Worm (Caenorhabditis elegans): ENCODE data around the gene ttr-11.

ttr-11 gene

ce11 chrV:20639294-20639693 lies 36.2 kb downstream of the ttr-11 start, which contains the start of gene srxa-14:
Gene srxa-14 (plus strand): TSS chrV:20639594.
- TF ChIP-seq vab-15 (tag; optimal IDR thresholded peaks at IDR 0.05) = no peak
- TF ChIP-seq C16A3.4 (tag; optimal IDR thresholded peaks at IDR 0.05) = no peak
- TF ChIP-seq C04F5.9 (tag; optimal IDR thresholded peaks at IDR 0.05) = no peak
- no peak for TF ChIP-seq efl-3 (GFP tag; optimal IDR thresholded peaks at IDR 0.05)
- TF ChIP-seq alr-1 (tag; optimal IDR thresholded peaks at IDR 0.05; ENCODE audit: borderline replicate concordance) = no peak
- no peak for TF ChIP-seq rnt-1 (tag; optimal IDR thresholded peaks at IDR 0.05)
- TF ChIP-seq nhr-12 (tag; optimal IDR thresholded peaks at IDR 0.05) = no peak
- no peak for TF ChIP-seq nhr-28 (tag; optimal IDR thresholded peaks at IDR 0.05)
- no peak for TF ChIP-seq skn-1 (tag; optimal IDR thresholded peaks at IDR 0.05)
- no peak for TF ChIP-seq fkh-4 (tag; optimal IDR thresholded peaks at IDR 0.05; ENCODE audit: borderline replicate concordance)
- no peak for TF ChIP-seq nhr-85 (tag)
- no peak for TF ChIP-seq F16B12.6 (tag; optimal IDR thresholded peaks at IDR 0.05)
- no peak for TF ChIP-seq irx-1 (tag; optimal IDR thresholded peaks at IDR 0.05)
- TF ChIP-seq nhr-71 (tag; optimal IDR thresholded peaks at IDR 0.05) = no peak

DNA sequence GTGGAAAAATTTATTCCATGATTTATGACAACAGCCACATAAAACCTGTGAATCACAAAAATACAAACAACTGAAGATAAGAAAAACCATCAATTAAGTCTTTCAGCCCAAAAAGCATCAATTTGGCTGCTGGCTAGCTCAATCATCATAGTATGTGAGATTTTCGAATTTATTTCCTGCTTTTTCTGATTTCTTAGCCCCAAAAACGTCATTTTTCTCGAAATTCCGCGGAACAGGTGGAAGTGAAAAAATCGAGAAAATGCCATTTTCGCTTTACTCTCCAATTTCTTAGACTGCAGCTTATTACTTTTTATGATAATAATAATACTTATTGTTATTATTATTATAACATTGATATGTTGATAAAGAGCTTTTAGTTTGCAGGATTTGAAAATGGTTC lies 38.8 kb downstream of the ttr-11 start, which contains the start of gene srxa-15:
Gene srxa-15 (plus strand): TSS at position 301 of the 400 bp plus-strand sequence.
- peak; percentile 7 for TF ChIP-seq fkh-8 (tag; optimal IDR thresholded peaks at IDR 0.05)
- no peak for TF ChIP-seq nhr-85 (tag)
- no peak for TF ChIP-seq sox-4 (tag; optimal IDR thresholded peaks at IDR 0.05)
- no peak for TF ChIP-seq mdl-1 (tag; optimal IDR thresholded peaks at IDR 0.05)
- peak; percentile 60 for TF ChIP-seq hlh-4 (tag; optimal IDR thresholded peaks at IDR 0.05)
- no peak for TF ChIP-seq pax-3 (tag; optimal IDR thresholded peaks at IDR 0.05)
- no peak for TF ChIP-seq ceh-90 (tag; optimal IDR thresholded peaks at IDR 0.05)

- TF ChIP-seq C16A3.4 (tag; optimal IDR thresholded peaks at IDR 0.05) (no peak), mab-9 (GFP tag; IDR thresholded peaks at IDR 0.05) (0 out of 2 replicates have a peak, but pooled peaks have one; percentile 10)
Measured at ce11 chrV:20645479-20645878, 42.4 kb downstream of the ttr-11 start.

DNA sequence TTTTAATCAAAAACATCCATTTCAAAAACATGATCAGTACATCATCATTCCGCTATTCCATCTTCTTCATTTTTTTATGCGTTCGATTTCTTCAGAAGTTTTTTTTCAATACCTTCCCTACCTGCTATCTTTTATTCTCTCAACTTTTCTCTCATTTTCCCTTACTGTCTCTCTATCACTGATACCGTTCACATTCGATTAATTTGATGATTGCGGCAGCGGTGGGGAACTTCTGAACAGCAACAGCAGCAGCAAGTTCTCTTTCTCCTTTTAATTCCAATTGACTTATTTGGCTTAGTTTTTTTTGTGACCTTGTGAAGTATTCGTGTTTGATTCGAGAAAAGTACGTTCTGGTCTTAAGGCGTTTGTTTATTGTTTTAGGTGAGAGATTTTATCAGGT lies 45.8 kb downstream of the ttr-11 start:
- peak; percentile 23 for TF ChIP-seq blmp-1 (tag; optimal IDR thresholded peaks at IDR 0.05)
- no peak for TF ChIP-seq fkh-10 (GFP tag; optimal IDR thresholded peaks at IDR 0.05)
- no peak for TF ChIP-seq sup-37 (GFP tag; optimal IDR thresholded peaks at IDR 0.05)
- peak in 1 of 6 experiments; percentile 30 for TF ChIP-seq elt-3 (tag; optimal IDR thresholded peaks at IDR 0.05)
- peak; percentile 31 for TF ChIP-seq lin-14 (GFP tag; optimal IDR thresholded peaks at IDR 0.05)

DNA sequence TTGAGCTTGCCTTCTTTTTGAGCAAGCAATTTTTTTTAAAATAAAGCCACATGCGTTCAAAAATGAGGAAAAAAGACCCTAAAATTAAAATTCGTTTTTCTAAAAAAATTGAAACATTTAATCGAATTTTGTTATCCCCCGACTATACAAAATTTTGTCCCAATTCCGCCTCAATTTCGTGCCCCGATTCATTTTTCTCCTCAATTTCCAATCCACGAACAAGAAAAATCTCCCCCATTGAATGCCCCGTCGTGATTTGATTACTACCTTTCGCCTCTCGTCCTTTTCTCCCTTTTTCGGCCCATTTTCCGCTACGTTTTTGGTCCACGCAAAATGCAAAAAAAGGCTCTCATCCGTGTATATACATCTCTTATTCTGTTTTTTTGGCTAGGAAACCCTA lies 48.8 kb downstream of the ttr-11 start:
- TF ChIP-seq fkh-10 (GFP tag; optimal IDR thresholded peaks at IDR 0.05) (peak; percentile 32), lin-35 (GFP tag; optimal IDR thresholded peaks at IDR 0.05) (no peak), ama-1 (optimal IDR thresholded peaks at IDR 0.05) (no peak)

Measured in whole organism, L1 larva.